Worm (Caenorhabditis elegans) whole organism, young adult: ENCODE results near the gene abhd-14.

ENCODE experiments used
- B0035.1 ChIP-seq: sonication (generic microtip); optimal IDR thresholded peaks from 2 replicates; lab custom pipeline; 2016; ENCODE audit warnings: missing genetic modification characterization, mild to moderate bottlenecking, missing compliant biosample characterization, missing genotype, missing genetic modification reagents
- F10E7.11 ChIP-seq: sonication (generic microtip); optimal IDR thresholded peaks from 2 replicates; lab custom pipeline; 2017; ENCODE audit warnings: mild to moderate bottlenecking, missing genetic modification characterization, moderate library complexity, missing compliant biosample characterization
- F22D6.2 ChIP-seq: sonication (generic microtip); optimal IDR thresholded peaks from 2 replicates; lab custom pipeline; 2016; ENCODE audit warnings: mild to moderate bottlenecking, missing genetic modification characterization, missing compliant biosample characterization
- F52B5.7 ChIP-seq: sonication (generic microtip); optimal IDR thresholded peaks from 2 replicates; lab custom pipeline; 2016; ENCODE audit warnings: mild to moderate bottlenecking, missing genetic modification characterization, missing compliant biosample characterization
- K11D2.4 ChIP-seq: fragments of 200-800 bp; sonication (Bioruptor generic); IDR thresholded peaks from 2 replicates; pipeline ENCODE4 v1.3.6; 2022; ENCODE audit warnings: missing genetic modification reagents, missing genetic modification characterization, missing compliant biosample characterization
- Y53F4B.3 ChIP-seq: fragments of 200-800 bp; sonication (Bioruptor generic); IDR thresholded peaks from 2 replicates; pipeline ENCODE4 v1.3.6; 2022; ENCODE audit warnings: missing genetic modification reagents, missing genetic modification characterization, missing compliant biosample characterization
- Y53G8AR.9 ChIP-seq: fragments of 200-800 bp; sonication (Bioruptor generic); conservative IDR thresholded peaks from 2 replicates; pipeline ENCODE4 v1.3.6; 2022; ENCODE audit warnings: missing genetic modification reagents, missing genetic modification characterization, missing compliant biosample characterization
- Y67H2A.10 ChIP-seq: fragments of 200-800 bp; sonication (Bioruptor generic); conservative IDR thresholded peaks from 2 replicates; pipeline ENCODE4 v1.3.6; 2022; ENCODE audit warnings: missing genetic modification reagents, missing genetic modification characterization, missing compliant biosample characterization
- Y79H2A.3 ChIP-seq: fragments of 200-800 bp; sonication (Bioruptor generic); conservative IDR thresholded peaks from 2 replicates; pipeline ENCODE4 v1.3.6; 2022; ENCODE audit warnings: missing genetic modification reagents, missing genetic modification characterization, missing compliant biosample characterization
- ZK185.1 ChIP-seq: sonication (generic microtip); optimal IDR thresholded peaks from 2 replicates; lab custom pipeline; 2016; ENCODE audit warnings: mild to moderate bottlenecking, missing genetic modification characterization, missing compliant biosample characterization; ENCODE audit not compliant: poor library complexity, severe bottlenecking
- ama-1 ChIP-seq, 3 experiments: fragments of 150-350 bp in 1 of 3; sonication (generic microtip) in 2 of 3; optimal IDR thresholded peaks; 2 replicates each; lab custom pipeline; 2014 to 2018; ENCODE audit warnings: missing biosample characterization in 2 of 3, missing genetic modification characterization in 2 of 3, missing genetic modification reagents in 2 of 3
- athp-1 ChIP-seq: sonication (generic microtip); optimal IDR thresholded peaks from 2 replicates; lab custom pipeline; 2017; ENCODE audit warnings: mild to moderate bottlenecking, missing genetic modification characterization, missing compliant biosample characterization
- attf-5 ChIP-seq: fragments of 200-800 bp; sonication (Bioruptor generic); optimal IDR thresholded peaks from 2 replicates; lab custom pipeline; 2018; ENCODE audit warnings: mild to moderate bottlenecking, missing genetic modification characterization, missing compliant biosample characterization
- attf-6 ChIP-seq: fragments of 200-800 bp; sonication (Bioruptor generic); IDR thresholded peaks from 2 replicates; pipeline ENCODE4 v1.3.6; 2022; ENCODE audit warnings: missing genetic modification reagents, missing genetic modification characterization, missing compliant biosample characterization
- bed-2 ChIP-seq: fragments of 200-800 bp; sonication (Bioruptor generic); IDR thresholded peaks from 2 replicates; pipeline ENCODE4 v1.3.6; 2022; ENCODE audit warnings: missing genetic modification reagents, missing genetic modification characterization, missing compliant biosample characterization
- ccch-3 ChIP-seq: fragments of 200-800 bp; sonication (Bioruptor generic); optimal IDR thresholded peaks from 2 replicates; lab custom pipeline; 2018; ENCODE audit warnings: mild to moderate bottlenecking, missing genetic modification characterization, missing compliant biosample characterization
- ceh-27 ChIP-seq: fragments of 200-800 bp; sonication (Bioruptor generic); optimal IDR thresholded peaks from 2 replicates; lab custom pipeline; 2018; ENCODE audit warnings: mild to moderate bottlenecking, missing genetic modification characterization, moderate library complexity, missing compliant biosample characterization
- ceh-79 ChIP-seq: sonication (generic microtip); optimal IDR thresholded peaks from 2 replicates; lab custom pipeline; 2017; ENCODE audit warnings: mild to moderate bottlenecking, missing genetic modification characterization, missing compliant biosample characterization
- die-1 ChIP-seq: sonication (generic microtip); optimal IDR thresholded peaks from 2 replicates; lab custom pipeline; 2016; ENCODE audit warnings: missing genotype, mild to moderate bottlenecking, missing genetic modification characterization, missing compliant biosample characterization
- hmg-20 ChIP-seq: fragments of 200-800 bp; sonication (Bioruptor generic); IDR thresholded peaks from 2 replicates; pipeline ENCODE4 v1.3.6; 2022; ENCODE audit warnings: missing genetic modification reagents, missing genetic modification characterization, missing compliant biosample characterization
- hsf-1 ChIP-seq: fragments of 200-800 bp; sonication (Bioruptor generic); IDR thresholded peaks from 2 replicates; pipeline ENCODE4 v1.3.6; 2022; ENCODE audit warnings: missing genetic modification reagents, missing genetic modification characterization, missing compliant biosample characterization
- lag-1 ChIP-seq: fragments of 200-800 bp; sonication (Bioruptor generic); IDR thresholded peaks from 2 replicates; pipeline ENCODE4 v1.3.6; 2022; ENCODE audit warnings: missing genetic modification reagents, missing genetic modification characterization, missing compliant biosample characterization
- lin-35 ChIP-seq, 3 experiments: fragments of 150-350 bp in 2 of 3; sonication (generic microtip) in 1 of 3; optimal IDR thresholded peaks; 2 replicates each; lab custom pipeline; 2014 to 2018; ENCODE audit warnings: missing biosample characterization in 3 of 3, missing genetic modification characterization in 3 of 3, missing genetic modification reagents in 3 of 3
- lin-40 ChIP-seq: sonication (generic microtip); optimal IDR thresholded peaks from 2 replicates; lab custom pipeline; 2016; ENCODE audit warnings: missing genetic modification characterization, mild to moderate bottlenecking, missing compliant biosample characterization, missing genotype, missing genetic modification reagents
- madf-6 ChIP-seq: fragments of 200-800 bp; sonication (Bioruptor generic); IDR thresholded peaks from 2 replicates; pipeline ENCODE4 v1.3.6; 2022; ENCODE audit warnings: missing genetic modification reagents, missing genetic modification characterization, missing compliant biosample characterization
- madf-8 ChIP-seq: fragments of 200-800 bp; sonication (Bioruptor generic); conservative IDR thresholded peaks from 2 replicates; pipeline ENCODE4 v1.3.6; 2022; ENCODE audit warnings: missing genetic modification reagents, missing genetic modification characterization, missing compliant biosample characterization
- mes-4 ChIP-seq: sonication (generic microtip); optimal IDR thresholded peaks from 2 replicates; lab custom pipeline; 2016; ENCODE audit warnings: missing genotype, missing genetic modification characterization, missing compliant biosample characterization
- nfya-2 ChIP-seq: fragments of 200-800 bp; sonication (Bioruptor generic); IDR thresholded peaks from 2 replicates; pipeline ENCODE4 v1.3.6; 2022; ENCODE audit warnings: missing genetic modification reagents, missing genetic modification characterization, missing compliant biosample characterization
- nfyb-1 ChIP-seq: fragments of 200-800 bp; sonication (Bioruptor generic); IDR thresholded peaks from 2 replicates; pipeline ENCODE4 v1.3.6; 2022; ENCODE audit warnings: missing genetic modification reagents, missing genetic modification characterization, missing compliant biosample characterization
- nhr-80 ChIP-seq: sonication (generic microtip); optimal IDR thresholded peaks from 2 replicates; lab custom pipeline; 2016; ENCODE audit warnings: missing genetic modification characterization, missing compliant biosample characterization
- pbrm-1 ChIP-seq: fragments of 200-800 bp; sonication (Bioruptor generic); IDR thresholded peaks from 2 replicates; pipeline ENCODE4 v1.3.6; 2022; ENCODE audit warnings: missing genetic modification reagents, missing genetic modification characterization, missing compliant biosample characterization
- pha-4 ChIP-seq: fragments of 150-350 bp; sonication (generic microtip); optimal IDR thresholded peaks from 2 replicates; lab custom pipeline; 2014; ENCODE audit warnings: missing biosample characterization, missing genetic modification reagents, missing genetic modification characterization
- repo-1 ChIP-seq: sonication (generic microtip); optimal IDR thresholded peaks from 2 replicates; lab custom pipeline; 2017; ENCODE audit warnings: mild to moderate bottlenecking, missing genetic modification characterization, missing compliant biosample characterization
- rpc-1 ChIP-seq, 2 experiments: fragments of 150-350 bp in 1 of 2; sonication (generic microtip) in 1 of 2; optimal IDR thresholded peaks; 2 replicates each; lab custom pipeline; 2014 to 2018; ENCODE audit warnings: missing biosample characterization in 1 of 2, missing genetic modification characterization in 1 of 2, missing genetic modification reagents in 1 of 2, missing genotype in 1 of 2
- sdz-38 ChIP-seq: sonication (generic microtip); optimal IDR thresholded peaks from 2 replicates; lab custom pipeline; 2016; ENCODE audit warnings: missing genotype, missing genetic modification characterization, missing compliant biosample characterization
- sea-2 ChIP-seq: fragments of 200-800 bp; sonication (Bioruptor generic); IDR thresholded peaks from 2 replicates; pipeline ENCODE4 v1.3.6; 2022; ENCODE audit warnings: missing genetic modification characterization, missing compliant biosample characterization
- snpc-1.3 ChIP-seq: sonication (generic microtip); optimal IDR thresholded peaks from 2 replicates; lab custom pipeline; 2017; ENCODE audit warnings: missing genetic modification characterization, mild to moderate bottlenecking, missing compliant biosample characterization, antibody characterized with exemption, moderate library complexity, missing genotype, missing genetic modification reagents; ENCODE audit not compliant: insufficient read depth
- snpc-4 ChIP-seq, 5 experiments: fragments of 150-350 bp in 1 of 5; sonication (generic microtip) in 4 of 5; optimal IDR thresholded peaks; 2 replicates each; lab custom pipeline; 2014 to 2018; ENCODE audit warnings: missing genetic modification characterization in 5 of 5, missing biosample characterization in 3 of 5, antibody characterized with exemption in 2 of 5, mild to moderate bottlenecking in 2 of 5, missing compliant biosample characterization in 2 of 5, missing genotype in 2 of 5, moderate library complexity in 2 of 5, missing genetic modification reagents in 1 of 5
- tbp1 ChIP-seq: fragments of 200-800 bp; sonication (Bioruptor generic); optimal IDR thresholded peaks from 2 replicates; lab custom pipeline; 2018; ENCODE audit warnings: mild to moderate bottlenecking, missing genetic modification characterization, missing compliant biosample characterization
- xnd-1 ChIP-seq: sonication (generic microtip); optimal IDR thresholded peaks from 2 replicates; lab custom pipeline; 2016; ENCODE audit warnings: missing genotype, missing genetic modification reagents, missing genetic modification characterization, missing compliant biosample characterization
- zim-3 ChIP-seq: sonication (generic microtip); optimal IDR thresholded peaks from 2 replicates; lab custom pipeline; 2017; ENCODE audit warnings: mild to moderate bottlenecking, missing genetic modification characterization, moderate library complexity, missing compliant biosample characterization
- ztf-22 ChIP-seq: fragments of 200-800 bp; sonication (Bioruptor generic); optimal IDR thresholded peaks from 2 replicates; lab custom pipeline; 2018; ENCODE audit warnings: mild to moderate bottlenecking, missing genetic modification characterization, moderate library complexity, missing compliant biosample characterization
- ztf-26 ChIP-seq: sonication (generic microtip); optimal IDR thresholded peaks from 2 replicates; lab custom pipeline; 2017; ENCODE audit warnings: missing genetic modification characterization, missing compliant biosample characterization

abhd-14 gene

ce11 chrIV:1029939-1030338 lies at the start of gene abhd-14:
TSS of gene abhd-14 (minus strand) at chrIV:1030039.
- TF ChIP-seq hsf-1 (GFP tag; lab: Robert Waterston, UW) (no peak), ceh-27 (GFP tag; lab: Kevin White, UChicago) (no peak), B0035.1 (tag; lab: Kevin White, UChicago) (no peak), Y53F4B.3 (GFP tag; lab: Robert Waterston, UW) (no peak), Y79H2A.3 (GFP tag; lab: Robert Waterston, UW) (no peak), ztf-22 (GFP tag; lab: Kevin White, UChicago) (no peak), pbrm-1 (GFP tag; lab: Robert Waterston, UW) (no peak), lin-40 (tag; lab: Kevin White, UChicago) (no peak), ccch-3 (GFP tag; lab: Kevin White, UChicago) (no peak), rpc-1 (optimal IDR thresholded peaks at IDR 0.05; lab: Kevin White, UChicago) (no peak), rpc-1 (tag; optimal IDR thresholded peaks at IDR 0.05; lab: Kevin White, UChicago) (no peak), F10E7.11 (no peak), K11D2.4 (no peak), bed-2 (GFP tag; lab: Robert Waterston, UW) (no peak), Y53G8AR.9 (GFP tag; lab: Robert Waterston, UW) (no peak), F52B5.7 (tag; lab: Kevin White, UChicago) (no peak)

ce11 chrIV:1075484-1075883 lies 45.6 kb upstream of the abhd-14 start:
- TF ChIP-seq nhr-80 (tag; lab: Kevin White, UChicago) (peak; percentile 33), ama-1 (optimal IDR thresholded peaks at IDR 0.05; lab: Kevin White, UChicago) (no peak), ama-1 (GFP tag; optimal IDR thresholded peaks at IDR 0.05; lab: Kevin White, UChicago) (no peak)

DNA sequence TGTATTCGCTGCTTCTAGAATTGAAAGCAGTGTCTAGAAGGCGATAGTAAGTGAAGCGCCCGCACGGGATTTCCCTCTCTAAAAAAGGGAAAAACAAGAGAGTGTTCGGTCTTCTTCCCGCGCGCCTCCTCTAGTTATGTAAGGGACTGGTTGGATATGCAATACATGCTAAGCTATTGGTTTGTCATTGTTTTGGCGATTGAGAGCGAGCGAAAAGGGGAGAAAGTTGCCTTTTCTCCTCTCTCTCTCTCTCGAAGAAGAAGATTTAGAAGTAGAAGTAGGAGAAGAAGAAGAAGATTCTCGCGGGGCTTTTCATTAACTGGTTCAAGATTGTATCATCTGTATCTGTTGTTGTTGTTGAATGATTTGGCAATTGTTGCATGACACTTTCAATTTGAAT lies 44.2 kb upstream of the abhd-14 start:
- TF ChIP-seq Y79H2A.3 (GFP tag; lab: Robert Waterston, UW) (no peak), sdz-38 (tag; lab: Kevin White, UChicago) (no peak), F22D6.2 (no peak), pha-4 (tag; lab: Kevin White, UChicago) (no peak), B0035.1 (tag; lab: Kevin White, UChicago) (no peak), ztf-26 (tag; lab: Kevin White, UChicago) (no peak), K11D2.4 (no peak), tbp1 (no peak), attf-5 (GFP tag; lab: Kevin White, UChicago) (no peak), nfya-2 (GFP tag; lab: Robert Waterston, UW) (no peak), snpc-1.3 (tag; lab: Kevin White, UChicago) (no peak), snpc-4 (GFP tag; optimal IDR thresholded peaks at IDR 0.05; lab: Kevin White, UChicago) (no peak), snpc-4 (tag; optimal IDR thresholded peaks at IDR 0.05; lab: Kevin White, UChicago) (no peak), sea-2 (GFP tag; lab: Robert Waterston, UW) (no peak), bed-2 (GFP tag; lab: Robert Waterston, UW) (no peak), lin-35 (GFP tag; optimal IDR thresholded peaks at IDR 0.05; lab: Kevin White, UChicago) (no peak), lag-1 (GFP tag; lab: Robert Waterston, UW) (no peak), nfyb-1 (GFP tag; lab: Robert Waterston, UW) (no peak), ceh-79 (tag; lab: Kevin White, UChicago) (no peak), athp-1 (tag; lab: Kevin White, UChicago) (no peak)

DNA sequence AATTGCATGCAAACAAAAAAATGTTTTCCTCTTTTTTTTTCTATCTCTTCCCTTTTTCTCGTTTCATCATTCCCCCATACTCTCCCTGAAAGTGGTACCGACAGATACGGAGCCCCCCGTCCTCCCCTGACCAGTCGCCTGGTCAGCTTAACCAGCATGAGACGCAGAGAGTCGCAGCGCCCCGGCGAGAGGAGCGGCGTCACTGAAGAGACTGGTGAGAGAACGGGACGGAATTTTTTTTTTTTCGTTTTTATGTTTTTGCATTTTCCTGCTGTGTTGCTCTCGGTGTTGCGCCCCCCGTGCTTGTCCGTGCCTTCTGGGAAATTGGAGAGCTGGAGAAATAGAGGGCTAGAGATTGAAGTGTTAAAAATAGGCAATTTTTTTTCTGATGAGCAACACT lies 40.5 kb upstream of the abhd-14 start:
- TF ChIP-seq mes-4 (tag; lab: Kevin White, UChicago) = no peak
- TF ChIP-seq Y67H2A.10 = no peak
- no peak for TF ChIP-seq hsf-1 (GFP tag; lab: Robert Waterston, UW)
- no peak for TF ChIP-seq ZK185.1
- no peak for TF ChIP-seq sdz-38 (tag; lab: Kevin White, UChicago)
- TF ChIP-seq madf-8 (GFP tag; lab: Robert Waterston, UW) = no peak
- TF ChIP-seq die-1 = no peak
- no peak for TF ChIP-seq F22D6.2
- no peak for TF ChIP-seq madf-6 (GFP tag; lab: Robert Waterston, UW)
- no peak for TF ChIP-seq ceh-79 (tag; lab: Kevin White, UChicago)
- TF ChIP-seq xnd-1 (tag; lab: Kevin White, UChicago) = no peak
- no peak for TF ChIP-seq attf-6 (GFP tag; lab: Robert Waterston, UW)
- TF ChIP-seq hmg-20 (GFP tag; lab: Robert Waterston, UW) = no peak
- no peak for TF ChIP-seq zim-3
- TF ChIP-seq repo-1 (tag; lab: Kevin White, UChicago) = no peak
- no peak for TF ChIP-seq ztf-22 (GFP tag; lab: Kevin White, UChicago)
- TF ChIP-seq pha-4 (tag; lab: Kevin White, UChicago) = no peak
